Worm (Caenorhabditis elegans) whole organism, late embryonic: Measurements from ENCODE around the gene srb-18.

Source experiments
- K02D7.2 ChIP-seq: sonication (generic microtip); optimal IDR thresholded peaks from 2 replicates; lab custom pipeline; 2017; ENCODE audit warnings: mild to moderate bottlenecking, missing genetic modification characterization, missing compliant biosample characterization
- ahr-1 ChIP-seq: sonication (generic microtip); optimal IDR thresholded peaks from 2 replicates; lab custom pipeline; 2016; ENCODE audit warnings: missing genetic modification characterization, missing compliant biosample characterization
- ama-1 ChIP-seq: fragments of 150-350 bp; optimal IDR thresholded peaks from 2 replicates; lab custom pipeline; 2014
- ceh-14 ChIP-seq: sonication (generic microtip); optimal IDR thresholded peaks from 2 replicates; lab custom pipeline; 2016; ENCODE audit warnings: missing genotype, missing genetic modification characterization, missing compliant biosample characterization
- ceh-19 ChIP-seq: fragments of 200-800 bp; sonication (Bioruptor generic); optimal IDR thresholded peaks from 2 replicates; lab custom pipeline; 2018; ENCODE audit warnings: mild to moderate bottlenecking, missing genetic modification characterization, missing compliant biosample characterization
- ceh-24 ChIP-seq: sonication (generic microtip); optimal IDR thresholded peaks from 2 replicates; lab custom pipeline; 2016; ENCODE audit warnings: mild to moderate bottlenecking, missing genetic modification characterization, missing compliant biosample characterization
- ceh-30 ChIP-seq: fragments of 150-350 bp; optimal IDR thresholded peaks from 2 replicates; lab custom pipeline; 2014; ENCODE audit warnings: missing biosample characterization, missing genetic modification characterization
- ceh-34 ChIP-seq: sonication (generic microtip); optimal IDR thresholded peaks from 2 replicates; lab custom pipeline; 2016; ENCODE audit warnings: mild to moderate bottlenecking, missing genetic modification characterization, missing compliant biosample characterization
- ceh-48 ChIP-seq: sonication (generic microtip); optimal IDR thresholded peaks from 2 replicates; lab custom pipeline; 2016; ENCODE audit warnings: missing genetic modification characterization, inconsistent platforms, missing compliant biosample characterization
- ceh-9 ChIP-seq: sonication (generic microtip); optimal IDR thresholded peaks from 2 replicates; lab custom pipeline; 2016; ENCODE audit warnings: mild to moderate bottlenecking, missing genetic modification characterization, inconsistent platforms, missing compliant biosample characterization
- che-1 ChIP-seq: sonication (generic microtip); optimal IDR thresholded peaks from 2 replicates; lab custom pipeline; 2016; ENCODE audit warnings: mild to moderate bottlenecking, missing genetic modification characterization, missing compliant biosample characterization
- dve-1 ChIP-seq: sonication (generic microtip); optimal IDR thresholded peaks from 2 replicates; lab custom pipeline; 2017; ENCODE audit warnings: antibody characterized with exemption, mild to moderate bottlenecking, missing genetic modification characterization, missing compliant biosample characterization
- ets-4 ChIP-seq: sonication (generic microtip); optimal IDR thresholded peaks from 2 replicates; lab custom pipeline; 2016; ENCODE audit warnings: missing genetic modification characterization, missing compliant biosample characterization
- eyg-1 ChIP-seq: sonication (generic microtip); optimal IDR thresholded peaks from 2 replicates; lab custom pipeline; 2016; ENCODE audit warnings: missing genotype, missing genetic modification characterization, missing compliant biosample characterization
- fax-1 ChIP-seq: sonication (generic microtip); optimal IDR thresholded peaks from 2 replicates; lab custom pipeline; 2016; ENCODE audit warnings: missing genotype, missing genetic modification characterization, missing compliant biosample characterization
- fkh-10 ChIP-seq: fragments of 150-350 bp; optimal IDR thresholded peaks from 2 replicates; lab custom pipeline; 2014; ENCODE audit warnings: missing biosample characterization, missing genetic modification reagents, missing genetic modification characterization
- fkh-6 ChIP-seq: sonication (generic microtip); optimal IDR thresholded peaks from 2 replicates; lab custom pipeline; 2016; ENCODE audit warnings: missing genetic modification characterization, missing compliant biosample characterization
- gmeb-2 ChIP-seq: sonication (generic microtip); optimal IDR thresholded peaks from 2 replicates; lab custom pipeline; 2016; ENCODE audit warnings: missing genetic modification characterization, inconsistent platforms, missing compliant biosample characterization
- hlh-15 ChIP-seq: sonication (generic microtip); optimal IDR thresholded peaks from 2 replicates; lab custom pipeline; 2016; ENCODE audit warnings: missing genetic modification characterization, missing compliant biosample characterization
- hlh-30 ChIP-seq: sonication (generic microtip); optimal IDR thresholded peaks from 2 replicates; lab custom pipeline; 2017; ENCODE audit warnings: antibody characterized with exemption, missing genetic modification characterization, missing compliant biosample characterization; ENCODE audit not compliant: insufficient read depth
- hlh-6 ChIP-seq: sonication (generic microtip); optimal IDR thresholded peaks from 2 replicates; lab custom pipeline; 2016; ENCODE audit warnings: missing genotype, missing genetic modification characterization, missing compliant biosample characterization
- lim-6 ChIP-seq: sonication (generic microtip); optimal IDR thresholded peaks from 2 replicates; lab custom pipeline; 2016; ENCODE audit warnings: missing genetic modification characterization, missing compliant biosample characterization
- mec-3 ChIP-seq: sonication (generic microtip); optimal IDR thresholded peaks from 2 replicates; lab custom pipeline; 2016; ENCODE audit warnings: borderline replicate concordance, missing genetic modification characterization, missing compliant biosample characterization
- nfya-1 ChIP-seq: sonication (generic microtip); optimal IDR thresholded peaks from 2 replicates; lab custom pipeline; 2017; ENCODE audit warnings: missing genetic modification characterization, mild to moderate bottlenecking, missing compliant biosample characterization, antibody characterized with exemption, moderate library complexity
- nhr-11 ChIP-seq: fragments of 150-350 bp; optimal IDR thresholded peaks from 2 replicates; lab custom pipeline; 2014; ENCODE audit warnings: missing biosample characterization, missing genetic modification characterization
- pag-3 ChIP-seq: sonication (generic microtip); optimal IDR thresholded peaks from 2 replicates; lab custom pipeline; 2016; ENCODE audit warnings: missing compliant biosample characterization, missing genetic modification characterization, borderline replicate concordance
- pat-9 ChIP-seq: fragments of 200-800 bp; sonication (Bioruptor generic); optimal IDR thresholded peaks from 2 replicates; lab custom pipeline; 2018; ENCODE audit warnings: mild to moderate bottlenecking, missing genetic modification characterization, moderate library complexity, missing compliant biosample characterization
- pax-1 ChIP-seq: fragments of 150-350 bp; optimal IDR thresholded peaks from 2 replicates; lab custom pipeline; 2014; ENCODE audit warnings: missing biosample characterization, missing genetic modification characterization
- pha-2 ChIP-seq: sonication (generic microtip); optimal IDR thresholded peaks from 2 replicates; lab custom pipeline; 2017; ENCODE audit warnings: mild to moderate bottlenecking, missing genetic modification characterization, missing compliant biosample characterization
- pqm-1 ChIP-seq: sonication (generic microtip); optimal IDR thresholded peaks from 2 replicates; lab custom pipeline; 2016; ENCODE audit warnings: missing genetic modification characterization, missing compliant biosample characterization
- pros-1 ChIP-seq: fragments of 150-350 bp; optimal IDR thresholded peaks from 2 replicates; lab custom pipeline; 2014; ENCODE audit warnings: missing biosample characterization, missing genetic modification reagents, missing genetic modification characterization
- ref-2 ChIP-seq: sonication (generic microtip); optimal IDR thresholded peaks from 2 replicates; lab custom pipeline; 2016; ENCODE audit warnings: missing genetic modification characterization, missing compliant biosample characterization
- rnt-1 ChIP-seq: sonication (generic microtip); optimal IDR thresholded peaks from 2 replicates; lab custom pipeline; 2016; ENCODE audit warnings: missing genetic modification characterization, missing compliant biosample characterization
- sox-4 ChIP-seq: sonication (generic microtip); optimal IDR thresholded peaks from 2 replicates; lab custom pipeline; 2017; ENCODE audit warnings: mild to moderate bottlenecking, missing genetic modification characterization, inconsistent platforms, missing compliant biosample characterization
- syd-9 ChIP-seq: sonication (generic microtip); optimal IDR thresholded peaks from 2 replicates; lab custom pipeline; 2016; ENCODE audit warnings: mild to moderate bottlenecking, missing genetic modification characterization, moderate library complexity, missing compliant biosample characterization
- tbx-2 ChIP-seq: sonication (generic microtip); optimal IDR thresholded peaks from 2 replicates; lab custom pipeline; 2016; ENCODE audit warnings: missing genetic modification characterization, missing compliant biosample characterization
- ttx-3 ChIP-seq: sonication (generic microtip); optimal IDR thresholded peaks from 2 replicates; lab custom pipeline; 2016; ENCODE audit warnings: missing genetic modification reagents, missing genetic modification characterization, missing compliant biosample characterization
- unc-3 ChIP-seq, 2 experiments: fragments of 200-800 bp in 1 of 2; sonication (Bioruptor generic) in 1 of 2; sonication (generic microtip) in 1 of 2; conservative IDR thresholded peaks in 1 of 2; optimal IDR thresholded peaks in 1 of 2; 2 replicates each; pipeline versions ENCODE4 v1.3.6 to Lab custom; 2016 to 2022; ENCODE audit warnings: missing compliant biosample characterization in 2 of 2, missing genetic modification characterization in 2 of 2, missing genetic modification reagents in 1 of 2
- unc-42 ChIP-seq: sonication (generic microtip); optimal IDR thresholded peaks from 2 replicates; lab custom pipeline; 2016; ENCODE audit warnings: missing genotype, missing genetic modification characterization, missing compliant biosample characterization
- unc-86 ChIP-seq: sonication (generic microtip); optimal IDR thresholded peaks from 2 replicates; lab custom pipeline; 2016; ENCODE audit warnings: missing genetic modification characterization, missing compliant biosample characterization

Gene srb-18

ce11 chrV:7521304-7521703 lies 6.3 kb downstream of the srb-18 start:
- TF ChIP-seq unc-86 (tag; lab: Kevin White, UChicago) (no peak), nhr-11 (tag; lab: Kevin White, UChicago) (no peak), fax-1 (no peak), ceh-34 (tag; lab: Kevin White, UChicago) (no peak), gmeb-2 (tag; lab: Kevin White, UChicago) (no peak), ama-1 (lab: Kevin White, UChicago) (no peak), rnt-1 (tag; lab: Kevin White, UChicago) (no peak), ceh-48 (tag; lab: Kevin White, UChicago) (no peak), ceh-24 (no peak), hlh-30 (no peak), hlh-6 (no peak), unc-42 (tag; lab: Kevin White, UChicago) (no peak), ceh-9 (tag; lab: Kevin White, UChicago) (no peak), ref-2 (no peak), ceh-30 (tag; lab: Kevin White, UChicago) (no peak)

DNA sequence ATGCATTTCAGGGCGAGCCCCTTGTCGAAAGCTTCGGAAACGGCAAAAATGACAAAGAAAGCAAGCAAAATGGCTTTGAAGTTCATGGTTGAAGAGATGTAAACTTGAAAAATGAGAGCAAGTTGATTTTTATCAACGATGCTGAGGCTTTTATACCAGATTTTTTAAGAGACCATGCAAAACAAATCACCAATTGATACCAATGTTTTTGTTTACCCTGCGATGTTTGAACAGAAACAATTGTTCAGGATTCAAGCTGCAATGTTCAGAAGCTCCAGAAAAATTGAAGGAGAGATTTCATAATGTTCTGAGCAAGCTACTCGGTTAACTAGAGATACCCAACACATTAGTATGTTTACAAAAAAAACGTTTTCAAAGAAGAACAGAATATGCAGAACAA lies 7.2 kb downstream of the srb-18 start, which contains the start of gene C54F6.15:
Gene C54F6.15 (minus strand): TSS at position 101 of the 400 bp plus-strand sequence.
- TF ChIP-seq pqm-1 (tag; lab: Kevin White, UChicago) (no peak), eyg-1 (no peak), sox-4 (tag; lab: Kevin White, UChicago) (no peak)
- TF ChIP-seq, all 69 proteins: peak for 0

ce11 chrV:7523392-7523791 lies 8.4 kb downstream of the srb-18 start, which contains the start of gene C54F6.6:
Gene C54F6.6 (plus strand): TSS chrV:7523692.
- TF ChIP-seq che-1 (tag; lab: Kevin White, UChicago) (no peak), lim-6 (no peak), syd-9 (no peak), ref-2 (no peak), pag-3 (tag; lab: Kevin White, UChicago) (no peak), nhr-11 (tag; lab: Kevin White, UChicago) (no peak), pros-1 (tag; lab: Kevin White, UChicago) (no peak), rnt-1 (tag; lab: Kevin White, UChicago) (no peak), K02D7.2 (tag; lab: Kevin White, UChicago) (no peak), hlh-15 (tag; lab: Kevin White, UChicago) (no peak), sox-4 (tag; lab: Kevin White, UChicago) (no peak), dve-1 (no peak), unc-42 (tag; lab: Kevin White, UChicago) (no peak), mec-3 (no peak), eyg-1 (no peak), fkh-6 (no peak), ceh-14 (tag; lab: Kevin White, UChicago) (no peak), ttx-3 (tag; lab: Kevin White, UChicago) (no peak), ceh-48 (tag; lab: Kevin White, UChicago) (no peak)

- TF ChIP-seq fkh-10, result no peak
- no peak for TF ChIP-seq ets-4 (tag; lab: Kevin White, UChicago)
- TF ChIP-seq pros-1 (tag; lab: Kevin White, UChicago), result no peak
- no peak for TF ChIP-seq ttx-3 (tag; lab: Kevin White, UChicago)
- no peak for TF ChIP-seq ceh-34 (tag; lab: Kevin White, UChicago)
- no peak for TF ChIP-seq unc-3 (GFP tag; conservative IDR thresholded peaks at IDR 0.05; lab: Robert Waterston, UW)
- no peak for TF ChIP-seq unc-3 (tag; optimal IDR thresholded peaks at IDR 0.05; lab: Kevin White, UChicago)
- no peak for TF ChIP-seq hlh-30
These were observed 9.4 kb downstream of the srb-18 start, which contains the start of gene C54F6.20 for ce11 chrV:7524447-7524846. Gene C54F6.20 (plus strand): TSS chrV:7524747.

- TF ChIP-seq eyg-1, result no peak
- no peak for TF ChIP-seq tbx-2 (tag; lab: Kevin White, UChicago)
- no peak for TF ChIP-seq pat-9 (tag; lab: Kevin White, UChicago)
- no peak for TF ChIP-seq hlh-15 (tag; lab: Kevin White, UChicago)
- no peak for TF ChIP-seq nfya-1 (tag; lab: Kevin White, UChicago)
- no peak for TF ChIP-seq ceh-19 (GFP tag; lab: Kevin White, UChicago)
- no peak for TF ChIP-seq ahr-1
- TF ChIP-seq pax-1, result no peak
- no peak for TF ChIP-seq ceh-9 (tag; lab: Kevin White, UChicago)
- no peak for TF ChIP-seq rnt-1 (tag; lab: Kevin White, UChicago)
- no peak for TF ChIP-seq pha-2 (tag; lab: Kevin White, UChicago)
- TF ChIP-seq ceh-30 (tag; lab: Kevin White, UChicago), result no peak
- TF ChIP-seq nhr-11 (tag; lab: Kevin White, UChicago), result no peak
These were observed 10.7 kb downstream of the srb-18 start, which contains the start of gene C54F6.18 for ce11 chrV:7525695-7526094. Gene C54F6.18 (plus strand): TSS chrV:7525995.
